Fruit fly (Drosophila melanogaster): Measurements from ENCODE around the gene CarT.

CarT gene

dm6 chr2L:20759809-20760485, 29.9 kb upstream of the CarT start (continued):
- no peak for TF ChIP-seq wek (GFP tag; optimal IDR thresholded peaks at IDR 0.05)
- no peak; the same call in 2 of the 3 replicates for TF ChIP-seq croc (GFP tag; conservative IDR thresholded peaks at IDR 0.05)
- peak; percentile 79 for TF ChIP-seq gem (tag; optimal IDR thresholded peaks at IDR 0.05)
- TF ChIP-seq repo (GFP tag; optimal IDR thresholded peaks at IDR 0.05) = no peak
- no peak for TF ChIP-seq jing (GFP tag; optimal IDR thresholded peaks at IDR 0.05)
- no peak for TF ChIP-seq crol (GFP tag; IDR thresholded peaks at IDR 0.05)
- TF ChIP-seq schlank (tag; optimal IDR thresholded peaks at IDR 0.05) = peak; percentile 15
- no peak for TF ChIP-seq Poxn (GFP tag; IDR thresholded peaks at IDR 0.05)
- no peak for TF ChIP-seq CG8478 (optimal IDR thresholded peaks at IDR 0.05)
- TF ChIP-seq CG10366 (GFP tag; IDR thresholded peaks at IDR 0.05) = peak; percentile 38
- TF ChIP-seq shn (GFP tag; optimal IDR thresholded peaks at IDR 0.05) = no peak
- no peak for TF ChIP-seq sd (tag; optimal IDR thresholded peaks at IDR 0.05)
- peak; percentile 78 for TF ChIP-seq CG7839 (tag; optimal IDR thresholded peaks at IDR 0.05)
- TF ChIP-seq Awh (GFP tag; IDR thresholded peaks at IDR 0.05) = no peak
- peak; percentile 31 for TF ChIP-seq Fer1 (GFP tag; optimal IDR thresholded peaks at IDR 0.05)
- TF ChIP-seq ewg (GFP tag; optimal IDR thresholded peaks at IDR 0.05) = peak; percentile 65
- TF ChIP-seq HHEX (GFP tag; optimal IDR thresholded peaks at IDR 0.05) = no peak
- no peak for TF ChIP-seq ac (GFP tag; optimal IDR thresholded peaks at IDR 0.05)
- no peak for TF ChIP-seq CG5245 (GFP tag; optimal IDR thresholded peaks at IDR 0.05)
- TF ChIP-seq CG17359 (tag; optimal IDR thresholded peaks at IDR 0.05) = peak; percentile 56
- TF ChIP-seq Eip74EF (GFP tag; optimal IDR thresholded peaks at IDR 0.05) = peak in 1 of 2 experiments; percentile 9
- TF ChIP-seq CG4707 (GFP tag; optimal IDR thresholded peaks at IDR 0.05) = no peak
- no peak for TF ChIP-seq sna (GFP tag; IDR thresholded peaks at IDR 0.05; ENCODE audit: partially characterized antibody)
- peak; percentile 22 for TF ChIP-seq CG13775 (GFP tag; optimal IDR thresholded peaks at IDR 0.05)
- TF ChIP-seq hkb (optimal IDR thresholded peaks at IDR 0.05) = no peak
- peak; percentile 38; the same call in 1 of the 2 replicates for TF ChIP-seq hkb (GFP tag; IDR thresholded peaks at IDR 0.05)
- TF ChIP-seq emc (GFP tag; optimal IDR thresholded peaks at IDR 0.05) = no peak
- no peak for TF ChIP-seq Dfd (GFP tag; optimal IDR thresholded peaks at IDR 0.05)
- no peak for TF ChIP-seq CG17186 (GFP tag; optimal IDR thresholded peaks at IDR 0.05)
- no peak for TF ChIP-seq toy (GFP tag; IDR thresholded peaks at IDR 0.05)
- TF ChIP-seq CG34376 (GFP tag; optimal IDR thresholded peaks at IDR 0.05) = no peak
- no peak for TF ChIP-seq CG10959 (GFP tag; IDR thresholded peaks at IDR 0.05)
- no peak for TF ChIP-seq CG10321 (GFP tag; IDR thresholded peaks at IDR 0.05)
- no peak for TF ChIP-seq YL-1 (GFP tag; optimal IDR thresholded peaks at IDR 0.05)
- TF ChIP-seq CG1647 (GFP tag; optimal IDR thresholded peaks at IDR 0.05) = no peak
- TF ChIP-seq ara (GFP tag; IDR thresholded peaks at IDR 0.05) = no peak
- TF ChIP-seq CG4404 (GFP tag; IDR thresholded peaks at IDR 0.05) = no peak
- no peak for TF ChIP-seq CTCF (GFP tag; optimal IDR thresholded peaks at IDR 0.05)
- no peak for TF ChIP-seq Mrtf (GFP tag; IDR thresholded peaks at IDR 0.05)
- no peak for TF ChIP-seq CG14050 (GFP tag; IDR thresholded peaks at IDR 0.05)
- no peak for TF ChIP-seq Spps (tag; optimal IDR thresholded peaks at IDR 0.05)
- TF ChIP-seq nerfin-2 (GFP tag; IDR thresholded peaks at IDR 0.05; ENCODE audit: partially characterized antibody) = no peak
- TF ChIP-seq Chrac-16 (GFP tag; optimal IDR thresholded peaks at IDR 0.05) = no peak
- peak; percentile 34 for TF ChIP-seq CG6813 (GFP tag; optimal IDR thresholded peaks at IDR 0.05)
- no peak for TF ChIP-seq NFAT (GFP tag; IDR thresholded peaks at IDR 0.05)
- TF ChIP-seq ap (GFP tag; IDR thresholded peaks at IDR 0.05) = no peak
- peak; percentile 50; the same call in 2 of the 3 replicates for TF ChIP-seq tgo (GFP tag; IDR thresholded peaks at IDR 0.05)
- no peak for TF ChIP-seq zf30C (GFP tag; optimal IDR thresholded peaks at IDR 0.05)
- TF ChIP-seq sqz (GFP tag; optimal IDR thresholded peaks at IDR 0.05) = no peak
- peak; percentile 33 for TF ChIP-seq tio (GFP tag; optimal IDR thresholded peaks at IDR 0.05)
- no peak for TF ChIP-seq klu (GFP tag; IDR thresholded peaks at IDR 0.05)
- TF ChIP-seq CG10274 (GFP tag; optimal IDR thresholded peaks at IDR 0.05) = no peak
